Fruit fly (Drosophila melanogaster) whole organism, embryonic: ENCODE measurements around the gene CG5104.

Source experiments
- BtbVII ChIP-seq: fragments of 200-800 bp; sonication (Bioruptor generic); optimal IDR thresholded peaks from 3 replicates; lab custom pipeline; 2017; ENCODE audit warnings: missing biosample characterization, mild to moderate bottlenecking, missing genetic modification characterization
- CG1024 ChIP-seq: fragments of 200-800 bp; sonication (Bioruptor generic); IDR thresholded peaks from 2 replicates; pipeline ENCODE4 v1.3.6; 2022; ENCODE audit warnings: missing biosample characterization, missing genetic modification characterization
- CG10565 ChIP-seq: fragments of 200-800 bp; sonication (Bioruptor generic); optimal IDR thresholded peaks from 3 replicates; lab custom pipeline; 2016; ENCODE audit warnings: missing biosample characterization, mild to moderate bottlenecking, missing genetic modification characterization
- CG10959 ChIP-seq: fragments of 200-800 bp; sonication (Bioruptor generic); IDR thresholded peaks from 2 replicates; pipeline ENCODE4 v1.3.6; 2022; ENCODE audit warnings: missing biosample characterization, missing genetic modification characterization
- CG12071 ChIP-seq: fragments of 200-800 bp; sonication (Bioruptor generic); optimal IDR thresholded peaks from 3 replicates; lab custom pipeline; 2018; ENCODE audit warnings: missing biosample characterization, mild to moderate bottlenecking, missing genetic modification characterization
- CG12236 ChIP-seq: fragments of 200-800 bp; sonication (Bioruptor generic); optimal IDR thresholded peaks from 2 replicates; lab custom pipeline; 2016; ENCODE audit warnings: missing biosample characterization, missing genetic modification characterization
- CG12744 ChIP-seq: fragments of 200-800 bp; sonication (Bioruptor generic); optimal IDR thresholded peaks from 2 replicates; lab custom pipeline; 2016; ENCODE audit warnings: missing biosample characterization, missing genetic modification characterization
- CG13775 ChIP-seq: fragments of 200-800 bp; sonication (Bioruptor generic); optimal IDR thresholded peaks from 3 replicates; lab custom pipeline; 2017; ENCODE audit warnings: missing biosample characterization, mild to moderate bottlenecking, missing genetic modification characterization
- CG14667 ChIP-seq: fragments of 200-800 bp; sonication (Bioruptor generic); IDR thresholded peaks from 2 replicates; pipeline ENCODE4 v1.3.6; 2022; ENCODE audit warnings: missing biosample characterization, missing genetic modification characterization
- CG16815 ChIP-seq: fragments of 200-800 bp; sonication (Bioruptor generic); optimal IDR thresholded peaks from 3 replicates; lab custom pipeline; 2017; ENCODE audit warnings: missing biosample characterization, mild to moderate bottlenecking, missing genetic modification characterization
- CG17361 ChIP-seq: fragments of 200-800 bp; sonication (Bioruptor generic); IDR thresholded peaks from 3 replicates; pipeline ENCODE4 v1.3.6; 2022; ENCODE audit warnings: missing biosample characterization, missing genetic modification characterization
- CG2120 ChIP-seq: fragments of 200-800 bp; sonication (Bioruptor generic); optimal IDR thresholded peaks from 3 replicates; lab custom pipeline; 2016; ENCODE audit warnings: missing biosample characterization, missing genetic modification characterization
- CG2199 ChIP-seq: fragments of 200-800 bp; sonication (Bioruptor generic); IDR thresholded peaks from 3 replicates; pipeline ENCODE4 v1.3.6; 2022; ENCODE audit warnings: missing biosample characterization, missing genetic modification characterization
- CG30403 ChIP-seq: fragments of 200-800 bp; sonication (Bioruptor generic); optimal IDR thresholded peaks from 3 replicates; lab custom pipeline; 2016; ENCODE audit warnings: missing biosample characterization, missing genetic modification characterization
- CG3847 ChIP-seq: fragments of 200-800 bp; sonication (Bioruptor generic); IDR thresholded peaks from 2 replicates; pipeline ENCODE4 v1.3.6; 2022; ENCODE audit warnings: missing biosample characterization, missing genetic modification characterization
- CG4730 ChIP-seq: fragments of 200-800 bp; sonication (Bioruptor generic); IDR thresholded peaks from 2 replicates; pipeline ENCODE4 v1.3.6; 2022; ENCODE audit warnings: missing biosample characterization, missing genetic modification characterization
- CG4820 ChIP-seq: fragments of 200-800 bp; sonication (Bioruptor generic); optimal IDR thresholded peaks from 3 replicates; lab custom pipeline; 2016; ENCODE audit warnings: missing biosample characterization, missing genetic modification characterization
- CG8478 ChIP-seq: fragments of >200 bp; optimal IDR thresholded peaks from 2 replicates; lab custom pipeline; 2018
- CG9609 ChIP-seq: fragments of 200-800 bp; sonication (Bioruptor generic); optimal IDR thresholded peaks from 3 replicates; lab custom pipeline; 2016; ENCODE audit warnings: missing biosample characterization, missing genetic modification characterization
- Camta ChIP-seq: fragments of 200-800 bp; sonication (Bioruptor generic); optimal IDR thresholded peaks from 2 replicates; lab custom pipeline; 2016; ENCODE audit warnings: missing biosample characterization, missing genetic modification characterization
- D ChIP-seq, 2 experiments: fragments of 200-800 bp in 1 of 2; fragments of >200 bp in 1 of 2; sonication (Bioruptor generic) in 1 of 2; optimal IDR thresholded peaks; 2 replicates in 1 of 2; 3 replicates in 1 of 2; lab custom pipeline; 2017; ENCODE audit warnings: mild to moderate bottlenecking in 1 of 2, missing biosample characterization in 1 of 2, missing genetic modification characterization in 1 of 2, missing genetic modification reagents in 1 of 2
- Dip3 ChIP-seq: fragments of 200-800 bp; sonication (Bioruptor generic); optimal IDR thresholded peaks from 3 replicates; lab custom pipeline; 2016; ENCODE audit warnings: missing biosample characterization, missing genetic modification characterization
- Doc2 ChIP-seq: fragments of 200-800 bp; sonication (Bioruptor generic); IDR thresholded peaks from 2 replicates; pipeline ENCODE4 v1.3.6; 2022; ENCODE audit warnings: missing biosample characterization, missing genetic modification characterization
- Gsc ChIP-seq: fragments of 200-800 bp; sonication (Bioruptor generic); IDR thresholded peaks from 2 replicates; pipeline ENCODE4 v1.3.6; 2022; ENCODE audit warnings: missing biosample characterization, missing genetic modification characterization
- HLH3B ChIP-seq: fragments of 200-800 bp; sonication (Bioruptor generic); IDR thresholded peaks from 2 replicates; pipeline ENCODE4 v1.3.6; 2022; ENCODE audit warnings: missing biosample characterization, missing genetic modification characterization
- Hr78 ChIP-seq, 2 experiments: fragments of 200-800 bp in 1 of 2; fragments of >200 bp in 1 of 2; sonication (Bioruptor generic) in 1 of 2; optimal IDR thresholded peaks; 2 replicates each; lab custom pipeline; 2017 to 2019; ENCODE audit warnings: missing biosample characterization in 2 of 2, missing genetic modification characterization in 2 of 2, mild to moderate bottlenecking in 1 of 2, moderate library complexity in 1 of 2
- Med ChIP-seq: fragments of 200-800 bp; sonication (Bioruptor generic); peaks from one replicate; lab custom pipeline; 2016; ENCODE audit warnings: missing biosample characterization, missing genetic modification characterization, mild to moderate bottlenecking, inconsistent platforms, moderate library complexity
- NC2α ChIP-seq: fragments of 200-800 bp; sonication (Bioruptor generic); optimal IDR thresholded peaks from 2 replicates; lab custom pipeline; 2016; ENCODE audit warnings: missing biosample characterization, missing genetic modification characterization
- NfI ChIP-seq: fragments of 200-800 bp; sonication (Bioruptor generic); optimal IDR thresholded peaks from 3 replicates; lab custom pipeline; 2018; ENCODE audit warnings: missing biosample characterization, mild to moderate bottlenecking, missing genetic modification characterization, moderate library complexity
- Optix ChIP-seq: fragments of 200-800 bp; sonication (Bioruptor generic); IDR thresholded peaks from 3 replicates; pipeline ENCODE4 v1.3.6; 2022; ENCODE audit warnings: missing biosample characterization, missing genetic modification characterization
- Ptx1 ChIP-seq: fragments of 200-800 bp; sonication (Bioruptor generic); IDR thresholded peaks from 2 replicates; pipeline ENCODE4 v1.3.6; 2022; ENCODE audit warnings: missing biosample characterization, missing genetic modification characterization
- Spps ChIP-seq: fragments of 200-800 bp; sonication (Bioruptor generic); optimal IDR thresholded peaks from 2 replicates; lab custom pipeline; 2018; ENCODE audit warnings: missing biosample characterization, mild to moderate bottlenecking, missing genetic modification characterization
- Taf1 ChIP-seq: fragments of 200-800 bp; sonication (Bioruptor generic); IDR thresholded peaks from 2 replicates; pipeline ENCODE4 v1.3.6; 2022; ENCODE audit warnings: missing biosample characterization, missing genetic modification characterization
- br ChIP-seq: fragments of >200 bp; optimal IDR thresholded peaks from 2 replicates; lab custom pipeline; 2017
- corto ChIP-seq: fragments of 200-800 bp; sonication (Bioruptor generic); optimal IDR thresholded peaks from 2 replicates; lab custom pipeline; 2016; ENCODE audit warnings: missing biosample characterization, mild to moderate bottlenecking, missing genetic modification characterization, moderate library complexity
- dan ChIP-seq: fragments of 200-800 bp; sonication (Bioruptor generic); IDR thresholded peaks from 2 replicates; pipeline ENCODE4 v1.3.6; 2022; ENCODE audit warnings: missing biosample characterization, missing genetic modification characterization
- esg ChIP-seq: fragments of 200-800 bp; sonication (Bioruptor generic); conservative IDR thresholded peaks from 2 replicates; pipeline ENCODE4 v1.3.6; 2022; ENCODE audit warnings: missing biosample characterization, missing genetic modification characterization
- jigr1 ChIP-seq: fragments of 200-800 bp; sonication (Bioruptor generic); IDR thresholded peaks from 3 replicates; pipeline ENCODE4 v1.3.6; 2022; ENCODE audit warnings: missing biosample characterization, missing genetic modification characterization
- jing ChIP-seq: fragments of 200-800 bp; sonication (Bioruptor generic); optimal IDR thresholded peaks from 2 replicates; lab custom pipeline; 2018; ENCODE audit warnings: missing biosample characterization, mild to moderate bottlenecking, missing genetic modification characterization
- ken ChIP-seq: fragments of 200-800 bp; sonication (Bioruptor generic); IDR thresholded peaks from 3 replicates; pipeline ENCODE4 v1.3.6; 2022; ENCODE audit warnings: missing biosample characterization, missing genetic modification characterization
- klu ChIP-seq: fragments of 200-800 bp; sonication (Bioruptor generic); IDR thresholded peaks from 2 replicates; pipeline ENCODE4 v1.3.6; 2022; ENCODE audit warnings: missing biosample characterization, missing genetic modification characterization
- nerfin-2 ChIP-seq: fragments of 200-800 bp; sonication (Bioruptor generic); IDR thresholded peaks from 2 replicates; pipeline ENCODE4 v1.3.6; 2022; ENCODE audit warnings: missing biosample characterization, missing genetic modification characterization; ENCODE audit not compliant: partially characterized antibody
- p53 ChIP-seq: fragments of 200-800 bp; sonication (Bioruptor generic); optimal IDR thresholded peaks from 2 replicates; lab custom pipeline; 2016; ENCODE audit warnings: missing biosample characterization, missing genetic modification characterization
- pho ChIP-seq: fragments of 200-800 bp; sonication (Bioruptor generic); optimal IDR thresholded peaks from 2 replicates; lab custom pipeline; 2016; ENCODE audit warnings: missing biosample characterization, missing genetic modification characterization
- salm ChIP-seq: fragments of 200-800 bp; sonication (Bioruptor generic); optimal IDR thresholded peaks from 2 replicates; lab custom pipeline; 2018; ENCODE audit warnings: missing biosample characterization, mild to moderate bottlenecking, missing genetic modification characterization
- shn ChIP-seq: fragments of 200-800 bp; sonication (Bioruptor generic); optimal IDR thresholded peaks from 3 replicates; lab custom pipeline; 2016; ENCODE audit warnings: missing biosample characterization, missing genetic modification characterization
- sima ChIP-seq: fragments of 200-800 bp; sonication (Bioruptor generic); optimal IDR thresholded peaks from 2 replicates; lab custom pipeline; 2016; ENCODE audit warnings: missing biosample characterization, missing genetic modification characterization
- ssp ChIP-seq: fragments of 200-800 bp; sonication (Bioruptor generic); IDR thresholded peaks from 2 replicates; pipeline ENCODE4 v1.3.6; 2022; ENCODE audit warnings: missing biosample characterization, missing genetic modification characterization
- tio ChIP-seq: fragments of 200-800 bp; sonication (Bioruptor generic); optimal IDR thresholded peaks from 2 replicates; lab custom pipeline; 2017; ENCODE audit warnings: missing biosample characterization, missing genetic modification characterization, inconsistent platforms
- unc-4 ChIP-seq: fragments of 200-800 bp; sonication (Bioruptor generic); IDR thresholded peaks from 2 replicates; pipeline ENCODE4 v1.3.6; 2022; ENCODE audit warnings: missing biosample characterization, missing genetic modification characterization; ENCODE audit not compliant: partially characterized antibody
- wdn ChIP-seq: fragments of 200-800 bp; sonication (Bioruptor generic); IDR thresholded peaks from 2 replicates; pipeline ENCODE4 v1.3.6; 2022; ENCODE audit warnings: missing biosample characterization, missing genetic modification characterization

The CG5104 gene

dm6 chr3L:20471499-20472313 is 49.1 kb upstream of the CG5104 start (continued):
- peak; percentile 60 for TF ChIP-seq NC2α (GFP tag; lab: Kevin White, UChicago)
- TF ChIP-seq CG13775 (GFP tag; lab: Kevin White, UChicago) = no peak
- peak; percentile 51 for TF ChIP-seq Camta (GFP tag; lab: Kevin White, UChicago)
- TF ChIP-seq unc-4 (GFP tag; lab: Robert Waterston, UW) = no peak
- TF ChIP-seq Med (GFP tag; lab: Kevin White, UChicago) = peak; percentile 96
- TF ChIP-seq BtbVII (GFP tag; lab: Kevin White, UChicago) = no peak
- no peak for TF ChIP-seq D (optimal IDR thresholded peaks at IDR 0.05; lab: Kevin White, UChicago)
- peak; percentile 34 for TF ChIP-seq D (GFP tag; optimal IDR thresholded peaks at IDR 0.05; lab: Kevin White, UChicago)
- TF ChIP-seq ssp (GFP tag; lab: Robert Waterston, UW) = no peak
- peak; percentile 35; the same call in 1 of the 2 replicates for TF ChIP-seq Ptx1 (GFP tag; lab: Robert Waterston, UW)
- no peak for TF ChIP-seq jigr1 (GFP tag; lab: Robert Waterston, UW)
- TF ChIP-seq tio (GFP tag; lab: Kevin White, UChicago) = peak; percentile 17
- TF ChIP-seq sima (GFP tag; lab: Kevin White, UChicago) = no peak
- TF ChIP-seq Spps (tag; lab: Kevin White, UChicago) = peak; percentile 44
- peak; percentile 6; the same call in 1 of the 2 replicates for TF ChIP-seq CG10959 (GFP tag; lab: Robert Waterston, UW)
- TF ChIP-seq esg = no peak
- peak; percentile 68 for TF ChIP-seq CG12744 (GFP tag; lab: Kevin White, UChicago)
- TF ChIP-seq CG9609 (GFP tag; lab: Kevin White, UChicago) = peak; percentile 46
- peak; percentile 50 for TF ChIP-seq p53 (GFP tag; lab: Kevin White, UChicago)
- TF ChIP-seq CG4820 (GFP tag; lab: Kevin White, UChicago) = peak; percentile 26
- peak; percentile 29; the same call in 1 of the 3 replicates for TF ChIP-seq ken (GFP tag; lab: Robert Waterston, UW)
- TF ChIP-seq dan = no peak
- TF ChIP-seq Optix (GFP tag; lab: Robert Waterston, UW) = no peak
- no peak for TF ChIP-seq CG8478
- peak; percentile 87 for TF ChIP-seq CG12071 (GFP tag; lab: Kevin White, UChicago)
- TF ChIP-seq Dip3 (GFP tag; lab: Kevin White, UChicago) = no peak
- peak in 1 of 2 experiments; percentile 83 for TF ChIP-seq Hr78 (GFP tag; optimal IDR thresholded peaks at IDR 0.05; lab: Kevin White, UChicago)
- no peak for TF ChIP-seq CG10565
- no peak for TF ChIP-seq klu
- no peak for TF ChIP-seq Taf1 (GFP tag; lab: Robert Waterston, UW)
- TF ChIP-seq pho (GFP tag; lab: Kevin White, UChicago) = no peak
- TF ChIP-seq jing = no peak
- no peak for TF ChIP-seq corto (GFP tag; lab: Kevin White, UChicago)
- no peak for TF ChIP-seq CG14667
- TF ChIP-seq NfI = peak; percentile 27
- peak; percentile 9 for TF ChIP-seq CG30403
- no peak for TF ChIP-seq Doc2
- no peak for TF ChIP-seq CG16815 (GFP tag; lab: Kevin White, UChicago)
- TF ChIP-seq shn (GFP tag; lab: Kevin White, UChicago) = peak; percentile 40
- TF ChIP-seq HLH3B = peak; percentile 6; the same call in 1 of the 2 replicates
- no peak for TF ChIP-seq nerfin-2 (GFP tag; lab: Robert Waterston, UW)
- TF ChIP-seq salm (tag; lab: Kevin White, UChicago) = no peak
- TF ChIP-seq br (lab: Kevin White, UChicago) = no peak
- TF ChIP-seq CG2120 (GFP tag; lab: Kevin White, UChicago) = peak; percentile 31
- TF ChIP-seq CG1024 (GFP tag; lab: Robert Waterston, UW) = no peak
- peak; percentile 77 for TF ChIP-seq CG17361 (GFP tag; lab: Robert Waterston, UW)
- no peak for TF ChIP-seq Gsc (GFP tag; lab: Robert Waterston, UW)
- TF ChIP-seq CG12236 (GFP tag; lab: Kevin White, UChicago) = peak; percentile 72
- TF ChIP-seq CG4730 (GFP tag; lab: Robert Waterston, UW) = no peak
- no peak for TF ChIP-seq wdn (GFP tag; lab: Robert Waterston, UW)
- 0 out of 3 replicates have a peak, but pooled peaks have one; percentile 35 for TF ChIP-seq CG2199 (GFP tag; lab: Robert Waterston, UW)
- TF ChIP-seq CG3847 (GFP tag; lab: Robert Waterston, UW) = no peak; the same call in 1 of the 2 replicates
